Fruit fly (Drosophila melanogaster) whole organism, embryonic: Measurements from ENCODE around the gene CG32706.

Source experiments
- BEAF-32 ChIP-seq: fragments of 200-800 bp; sonication (Bioruptor generic); optimal IDR thresholded peaks from 3 replicates; lab custom pipeline; 2017; ENCODE audit warnings: missing biosample characterization, missing genetic modification characterization, mild to moderate bottlenecking, moderate library complexity, missing genetic modification reagents
- CG10267 ChIP-seq: fragments of 200-800 bp; sonication (Bioruptor generic); optimal IDR thresholded peaks from 2 replicates; lab custom pipeline; 2018; ENCODE audit warnings: missing biosample characterization, mild to moderate bottlenecking, missing genetic modification characterization, moderate library complexity
- CG10274 ChIP-seq: fragments of 200-800 bp; sonication (Bioruptor generic); optimal IDR thresholded peaks from 3 replicates; lab custom pipeline; 2017; ENCODE audit warnings: missing biosample characterization, mild to moderate bottlenecking, missing genetic modification characterization
- CG11093 ChIP-seq: fragments of 200-800 bp; sonication (Bioruptor generic); IDR thresholded peaks from 3 replicates; pipeline ENCODE4 v1.3.6; 2022; ENCODE audit warnings: missing biosample characterization, missing genetic modification characterization
- CG11696 ChIP-seq: fragments of 200-800 bp; sonication (Bioruptor generic); IDR thresholded peaks from 2 replicates; pipeline ENCODE4 v1.3.6; 2022; ENCODE audit warnings: missing biosample characterization, missing genetic modification characterization
- CG12391 ChIP-seq: fragments of 200-800 bp; sonication (Bioruptor generic); optimal IDR thresholded peaks from 3 replicates; lab custom pipeline; 2018; ENCODE audit warnings: missing biosample characterization, mild to moderate bottlenecking, missing genetic modification characterization, moderate library complexity
- CG12659 ChIP-seq: fragments of 200-800 bp; sonication (Bioruptor generic); optimal IDR thresholded peaks from 3 replicates; lab custom pipeline; 2017; ENCODE audit warnings: mild to moderate bottlenecking, missing biosample characterization, missing genetic modification reagents, missing genetic modification characterization
- CG12769 ChIP-seq: fragments of 200-800 bp; sonication (Bioruptor generic); optimal IDR thresholded peaks from 2 replicates; lab custom pipeline; 2019; ENCODE audit warnings: missing biosample characterization, mild to moderate bottlenecking, missing genetic modification characterization, moderate library complexity
- CG13123 ChIP-seq: fragments of 200-800 bp; sonication (Bioruptor generic); optimal IDR thresholded peaks from 2 replicates; lab custom pipeline; 2016; ENCODE audit warnings: missing biosample characterization, missing genetic modification characterization
- CG13894 ChIP-seq: fragments of 200-800 bp; sonication (Bioruptor generic); optimal IDR thresholded peaks from 3 replicates; lab custom pipeline; 2018; ENCODE audit warnings: missing biosample characterization, mild to moderate bottlenecking, missing genetic modification characterization, moderate library complexity
- CG1832 ChIP-seq: fragments of 200-800 bp; sonication (Bioruptor generic); optimal IDR thresholded peaks from 2 replicates; lab custom pipeline; 2017; ENCODE audit warnings: missing biosample characterization, mild to moderate bottlenecking, missing genetic modification characterization, inconsistent platforms
- CG32772 ChIP-seq: fragments of 200-800 bp; sonication (Bioruptor generic); IDR thresholded peaks from 2 replicates; pipeline ENCODE4 v1.3.6; 2022; ENCODE audit warnings: missing biosample characterization, missing genetic modification characterization
- CG43689 ChIP-seq: fragments of 200-800 bp; sonication (Bioruptor generic); IDR thresholded peaks from 2 replicates; pipeline ENCODE4 v1.3.6; 2022; ENCODE audit warnings: missing biosample characterization, missing genetic modification characterization
- CG4854 ChIP-seq: fragments of 200-800 bp; sonication (Bioruptor generic); optimal IDR thresholded peaks from 2 replicates; lab custom pipeline; 2016; ENCODE audit warnings: missing biosample characterization, missing genetic modification characterization, inconsistent platforms
- CG6854 ChIP-seq: fragments of 200-800 bp; sonication (Bioruptor generic); optimal IDR thresholded peaks from 3 replicates; lab custom pipeline; 2017; ENCODE audit warnings: missing biosample characterization, mild to moderate bottlenecking, missing genetic modification characterization
- CG7987 ChIP-seq: fragments of 200-800 bp; sonication (Bioruptor generic); optimal IDR thresholded peaks from 2 replicates; lab custom pipeline; 2018; ENCODE audit warnings: missing biosample characterization, mild to moderate bottlenecking, missing genetic modification characterization, moderate library complexity
- CG8089 ChIP-seq: fragments of 200-800 bp; sonication (Bioruptor generic); optimal IDR thresholded peaks from 3 replicates; lab custom pipeline; 2016; ENCODE audit warnings: missing biosample characterization, missing genetic modification characterization
- Camta ChIP-seq: fragments of 200-800 bp; sonication (Bioruptor generic); optimal IDR thresholded peaks from 2 replicates; lab custom pipeline; 2016; ENCODE audit warnings: missing biosample characterization, missing genetic modification characterization
- CkIIα-i1 ChIP-seq: fragments of 200-800 bp; sonication (Bioruptor generic); IDR thresholded peaks from 2 replicates; pipeline ENCODE4 v1.3.6; 2022; ENCODE audit warnings: missing biosample characterization, missing genetic modification characterization
- CoRest ChIP-seq: fragments of 200-800 bp; sonication (Bioruptor generic); optimal IDR thresholded peaks from 3 replicates; lab custom pipeline; 2018; ENCODE audit warnings: missing biosample characterization, mild to moderate bottlenecking, missing genetic modification characterization, moderate library complexity
- CrebB ChIP-seq: fragments of 200-800 bp; sonication (Bioruptor generic); optimal IDR thresholded peaks from 3 replicates; lab custom pipeline; 2018; ENCODE audit warnings: missing biosample characterization, mild to moderate bottlenecking, missing genetic modification characterization
- Hmr ChIP-seq: fragments of 200-800 bp; sonication (Bioruptor generic); optimal IDR thresholded peaks from 3 replicates; lab custom pipeline; 2017; ENCODE audit warnings: mild to moderate bottlenecking, missing biosample characterization, missing genetic modification reagents, missing genetic modification characterization
- Lhr ChIP-seq: fragments of 200-800 bp; sonication (Bioruptor generic); optimal IDR thresholded peaks from 3 replicates; lab custom pipeline; 2017; ENCODE audit warnings: mild to moderate bottlenecking, missing biosample characterization, missing genetic modification reagents, missing genetic modification characterization
- Oaz ChIP-seq: fragments of 200-800 bp; sonication (Bioruptor generic); IDR thresholded peaks from 2 replicates; pipeline ENCODE4 v1.3.6; 2022; ENCODE audit warnings: missing biosample characterization, missing genetic modification characterization
- Spps ChIP-seq: fragments of 200-800 bp; sonication (Bioruptor generic); optimal IDR thresholded peaks from 2 replicates; lab custom pipeline; 2018; ENCODE audit warnings: missing biosample characterization, mild to moderate bottlenecking, missing genetic modification characterization
- Sry-β ChIP-seq: fragments of 200-800 bp; sonication (Bioruptor generic); optimal IDR thresholded peaks from 2 replicates; lab custom pipeline; 2018; ENCODE audit warnings: missing biosample characterization, mild to moderate bottlenecking, missing genetic modification characterization, moderate library complexity
- Ssrp ChIP-seq: fragments of 200-800 bp; sonication (Bioruptor generic); optimal IDR thresholded peaks from 2 replicates; lab custom pipeline; 2018; ENCODE audit warnings: missing biosample characterization, mild to moderate bottlenecking, missing genetic modification characterization, moderate library complexity
- bab2 ChIP-seq: fragments of 200-800 bp; sonication (Bioruptor generic); optimal IDR thresholded peaks from 2 replicates; lab custom pipeline; 2016; ENCODE audit warnings: missing biosample characterization, missing genetic modification characterization
- cato ChIP-seq: fragments of 200-800 bp; sonication (Bioruptor generic); optimal IDR thresholded peaks from 2 replicates; lab custom pipeline; 2016; ENCODE audit warnings: missing biosample characterization, missing genetic modification characterization, borderline replicate concordance
- dmrt11E ChIP-seq: fragments of 200-800 bp; sonication (Bioruptor generic); optimal IDR thresholded peaks from 3 replicates; lab custom pipeline; 2018; ENCODE audit warnings: missing biosample characterization, mild to moderate bottlenecking, missing genetic modification characterization, moderate library complexity
- eve ChIP-seq, 2 experiments: fragments of >200 bp; optimal IDR thresholded peaks; 2 replicates each; lab custom pipeline; 2017; ENCODE audit warnings: missing biosample characterization in 2 of 2, missing genetic modification characterization in 2 of 2
- eyg ChIP-seq: fragments of 200-800 bp; sonication (Bioruptor generic); optimal IDR thresholded peaks from 3 replicates; lab custom pipeline; 2016; ENCODE audit warnings: missing biosample characterization, missing genetic modification characterization
- fd64A ChIP-seq: fragments of 200-800 bp; sonication (Bioruptor generic); optimal IDR thresholded peaks from 3 replicates; lab custom pipeline; 2018; ENCODE audit warnings: missing biosample characterization, mild to moderate bottlenecking, missing genetic modification characterization
- fru ChIP-seq: fragments of >200 bp; optimal IDR thresholded peaks from 2 replicates; lab custom pipeline; 2017
- grau ChIP-seq: fragments of 200-800 bp; optimal IDR thresholded peaks from 3 replicates; lab custom pipeline; 2019; ENCODE audit warnings: missing biosample characterization, mild to moderate bottlenecking, missing genetic modification characterization, moderate library complexity
- gt ChIP-seq: fragments of 200-800 bp; sonication (Bioruptor generic); IDR thresholded peaks from 2 replicates; pipeline ENCODE4 v1.3.6; 2022; ENCODE audit warnings: missing biosample characterization, missing genetic modification characterization
- luna ChIP-seq: fragments of 200-800 bp; sonication (Bioruptor generic); optimal IDR thresholded peaks from 2 replicates; lab custom pipeline; 2016; ENCODE audit warnings: missing biosample characterization, missing genetic modification characterization
- mld ChIP-seq: fragments of 200-800 bp; sonication (Bioruptor generic); IDR thresholded peaks from 3 replicates; pipeline ENCODE4 v1.3.6; 2022; ENCODE audit warnings: missing biosample characterization, missing genetic modification characterization; ENCODE audit not compliant: partially characterized antibody
- prd ChIP-seq, 3 experiments: fragments of >200 bp in 2 of 3; fragments of 200-800 bp in 1 of 3; sonication (Bioruptor generic) in 1 of 3; optimal IDR thresholded peaks in 2 of 3; IDR thresholded peaks in 1 of 3; 2 replicates in 2 of 3; 3 replicates in 1 of 3; pipeline versions ENCODE4 v1.3.6 to Lab custom; 2017 to 2022; ENCODE audit warnings: missing biosample characterization in 1 of 3, missing genetic modification characterization in 1 of 3
- rib ChIP-seq: fragments of 200-800 bp; sonication (Bioruptor generic); IDR thresholded peaks from 2 replicates; pipeline ENCODE4 v1.3.6; 2022; ENCODE audit warnings: missing biosample characterization, missing genetic modification characterization
- salm ChIP-seq: fragments of 200-800 bp; sonication (Bioruptor generic); optimal IDR thresholded peaks from 2 replicates; lab custom pipeline; 2018; ENCODE audit warnings: missing biosample characterization, mild to moderate bottlenecking, missing genetic modification characterization
- scrt ChIP-seq: fragments of 200-800 bp; sonication (Bioruptor generic); optimal IDR thresholded peaks from 2 replicates; lab custom pipeline; 2018; ENCODE audit warnings: missing biosample characterization, mild to moderate bottlenecking, missing genetic modification characterization, moderate library complexity
- sens-2 ChIP-seq: fragments of 200-800 bp; sonication (Bioruptor generic); IDR thresholded peaks from 2 replicates; pipeline ENCODE4 v1.3.6; 2022; ENCODE audit warnings: missing biosample characterization, missing genetic modification characterization
- seq ChIP-seq: fragments of 200-800 bp; sonication (Bioruptor generic); IDR thresholded peaks from 2 replicates; pipeline ENCODE4 v1.3.6; 2022; ENCODE audit warnings: missing biosample characterization, missing genetic modification characterization
- slp2 ChIP-seq: fragments of 200-800 bp; sonication (Bioruptor generic); optimal IDR thresholded peaks from 2 replicates; lab custom pipeline; 2016; ENCODE audit warnings: missing biosample characterization, missing genetic modification characterization
- so ChIP-seq: fragments of 200-800 bp; sonication (Bioruptor generic); IDR thresholded peaks from 3 replicates; pipeline ENCODE4 v1.3.6; 2022; ENCODE audit warnings: missing biosample characterization, missing genetic modification characterization
- sqz ChIP-seq: fragments of 200-800 bp; sonication (Bioruptor generic); optimal IDR thresholded peaks from 3 replicates; lab custom pipeline; 2018; ENCODE audit warnings: missing biosample characterization, mild to moderate bottlenecking, missing genetic modification characterization
- sr ChIP-seq: fragments of 200-800 bp; sonication (Bioruptor generic); IDR thresholded peaks from 3 replicates; pipeline ENCODE4 v1.3.6; 2022; ENCODE audit warnings: missing biosample characterization, missing genetic modification characterization
- vvl ChIP-seq: fragments of 200-800 bp; sonication (Bioruptor generic); IDR thresholded peaks from 2 replicates; pipeline ENCODE4 v1.3.6; 2022; ENCODE audit warnings: missing biosample characterization, missing genetic modification characterization
- zen ChIP-seq: fragments of 200-800 bp; sonication (Bioruptor generic); optimal IDR thresholded peaks from 3 replicates; lab custom pipeline; 2018; ENCODE audit warnings: missing biosample characterization, mild to moderate bottlenecking, missing genetic modification characterization, moderate library complexity

CG32706 gene

dm6 chrX:9060078-9060477 lies 26.9 kb upstream of the CG32706 start (continued):
- TF ChIP-seq so: peak; percentile 71; the same call in 2 of the 3 replicates
- 0 out of 2 replicates have a peak, but pooled peaks have one; percentile 20 for TF ChIP-seq CkIIα-i1 (GFP tag; lab: Robert Waterston, UW)
- peak; percentile 29 for TF ChIP-seq sqz (GFP tag; lab: Kevin White, UChicago)
- TF ChIP-seq CrebB (tag; lab: Kevin White, UChicago): peak; percentile 76
- peak; percentile 27 for TF ChIP-seq bab2 (GFP tag; lab: Kevin White, UChicago)
- no peak for TF ChIP-seq eve (GFP tag; optimal IDR thresholded peaks at IDR 0.05; lab: Kevin White, UChicago)
- TF ChIP-seq luna (GFP tag; lab: Kevin White, UChicago): no peak
- peak; percentile 53; the same call in 1 of the 2 replicates for TF ChIP-seq CG32772 (GFP tag; lab: Robert Waterston, UW)
- no peak for TF ChIP-seq scrt
- TF ChIP-seq CG12391 (tag; lab: Kevin White, UChicago): peak; percentile 84
- no peak for TF ChIP-seq CG7987 (GFP tag; lab: Kevin White, UChicago)
- TF ChIP-seq vvl (GFP tag; lab: Robert Waterston, UW): peak; percentile 86
- TF ChIP-seq CG8089 (GFP tag; lab: Kevin White, UChicago): peak; percentile 47
- no peak for TF ChIP-seq prd (optimal IDR thresholded peaks at IDR 0.05; lab: Kevin White, UChicago)
- peak; percentile 63 for TF ChIP-seq prd (GFP tag; IDR thresholded peaks at IDR 0.05; lab: Robert Waterston, UW)
- TF ChIP-seq Ssrp (tag; lab: Kevin White, UChicago): peak; percentile 66
- TF ChIP-seq mld (GFP tag; lab: Robert Waterston, UW): no peak
- peak; percentile 11 for TF ChIP-seq CG13123 (GFP tag; lab: Kevin White, UChicago)
- no peak for TF ChIP-seq eyg (GFP tag; lab: Kevin White, UChicago)
- TF ChIP-seq Spps: peak; percentile 11
- peak; percentile 57; the same call in 1 of the 3 replicates for TF ChIP-seq CG11093 (GFP tag; lab: Robert Waterston, UW)
- TF ChIP-seq Oaz (GFP tag; lab: Robert Waterston, UW): peak; percentile 64; the same call in 1 of the 2 replicates
- peak; percentile 82 for TF ChIP-seq CoRest (tag; lab: Kevin White, UChicago)
- TF ChIP-seq gt (GFP tag; lab: Robert Waterston, UW): no peak
- peak; percentile 78 for TF ChIP-seq CG11696 (GFP tag; lab: Robert Waterston, UW)
- TF ChIP-seq BEAF-32 (GFP tag; lab: Kevin White, UChicago): no peak
- no peak for TF ChIP-seq slp2 (GFP tag; lab: Kevin White, UChicago)
- peak; percentile 24 for TF ChIP-seq CG10274 (GFP tag; lab: Kevin White, UChicago)
- peak; percentile 88 for TF ChIP-seq CG12769 (tag; lab: Kevin White, UChicago)
- no peak for TF ChIP-seq CG4854
- peak; percentile 84 for TF ChIP-seq seq (GFP tag; lab: Robert Waterston, UW)
- no peak for TF ChIP-seq rib (GFP tag; lab: Robert Waterston, UW)
- TF ChIP-seq grau (tag; lab: Kevin White, UChicago): peak; percentile 82
- TF ChIP-seq CG13894 (tag; lab: Kevin White, UChicago): no peak
- TF ChIP-seq fru (lab: Kevin White, UChicago): no peak
- peak; percentile 22 for TF ChIP-seq Lhr
- TF ChIP-seq Hmr (GFP tag; lab: Kevin White, UChicago): peak; percentile 74
- TF ChIP-seq sr (GFP tag; lab: Robert Waterston, UW): peak; percentile 23; the same call in 1 of the 3 replicates
- peak; percentile 43 for TF ChIP-seq dmrt11E (tag; lab: Kevin White, UChicago)
- peak; percentile 52 for TF ChIP-seq Camta (GFP tag; lab: Kevin White, UChicago)
- peak; percentile 70 for TF ChIP-seq CG12659 (GFP tag; lab: Kevin White, UChicago)
- peak; percentile 78 for TF ChIP-seq salm (tag; lab: Kevin White, UChicago)
- TF ChIP-seq CG6854 (GFP tag; lab: Kevin White, UChicago): peak; percentile 64
- TF ChIP-seq sens-2 (GFP tag; lab: Robert Waterston, UW): no peak
- peak; percentile 66 for TF ChIP-seq CG10267
- peak; percentile 24 for TF ChIP-seq zen (tag; lab: Kevin White, UChicago)
- TF ChIP-seq CG1832 (GFP tag; lab: Kevin White, UChicago): no peak
- TF ChIP-seq CG43689: peak; percentile 54
- TF ChIP-seq cato (GFP tag; lab: Kevin White, UChicago): no peak
- TF ChIP-seq fd64A (GFP tag; lab: Kevin White, UChicago): peak; percentile 38
- TF ChIP-seq Sry-β (GFP tag; lab: Kevin White, UChicago): no peak
